Fruit fly (Drosophila melanogaster) Kc167 (cell line): ENCODE results near the gene CG17600.

Source experiments
- Myc ChIP-seq: fragments of >200 bp; optimal IDR thresholded peaks from 2 replicates; lab custom pipeline; 2017; ENCODE audit warnings: missing external identifiers
- Sin3A ChIP-seq: fragments of >200 bp; optimal IDR thresholded peaks from 2 replicates; lab custom pipeline; 2018; ENCODE audit warnings: missing external identifiers
- h ChIP-seq: fragments of >200 bp; optimal IDR thresholded peaks from 3 replicates; lab custom pipeline; 2018; ENCODE audit warnings: missing external identifiers
- psq ChIP-seq: fragments of >200 bp; optimal IDR thresholded peaks from 2 replicates; lab custom pipeline; 2017; ENCODE audit warnings: missing external identifiers
- ttk ChIP-seq: sonication (Bioruptor generic); optimal IDR thresholded peaks from 2 replicates; lab custom pipeline; 2017; ENCODE audit warnings: missing external identifiers

- TF ChIP-seq ttk (lab: Kevin White, UChicago) (no peak), h (lab: Kevin White, UChicago) (no peak), psq (lab: Kevin White, UChicago) (no peak), Sin3A (lab: Kevin White, UChicago) (no peak), Myc (lab: Kevin White, UChicago) (no peak)
These were observed 25.1 kb downstream of the CG17600 start, which contains the start of gene CG17598 for dm6 chrX:22540065-22540504.
